Worm (Caenorhabditis elegans): ENCODE data around the gene Y2H9A.4.

DNA sequence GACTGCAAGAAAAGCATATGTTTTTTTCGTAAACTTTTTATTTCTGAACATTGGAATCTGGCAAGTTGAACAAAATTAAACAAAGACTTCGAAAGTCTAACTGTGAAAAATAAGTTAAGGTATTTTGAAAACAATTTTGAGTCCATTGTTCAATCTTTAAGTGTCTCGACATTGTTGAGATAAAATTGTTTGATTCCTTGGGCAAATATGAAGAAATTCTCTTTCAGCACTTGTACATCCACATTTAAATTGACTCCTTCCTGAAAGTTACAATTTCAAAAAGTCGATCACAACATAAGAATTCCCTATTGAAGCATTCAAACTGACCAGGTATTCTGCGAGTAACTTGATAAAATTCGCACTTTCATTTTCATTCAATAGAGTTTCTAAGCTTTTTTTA, 29.6 kb upstream of the Y2H9A.4 start:
- no peak for TF ChIP-seq him-1 (tag; optimal IDR thresholded peaks at IDR 0.05)
- TF ChIP-seq dao-5 (tag; optimal IDR thresholded peaks at IDR 0.05), result no peak
